Worm (Caenorhabditis elegans) whole organism, young adult: ENCODE results near the gene gei-8.

Experiments used
- B0336.3 ChIP-seq: fragments of 200-800 bp; sonication (Bioruptor generic); IDR thresholded peaks from 2 replicates; pipeline ENCODE4 v1.3.6; 2022; ENCODE audit warnings: missing genetic modification characterization, missing compliant biosample characterization
- C17E4.6 ChIP-seq: fragments of 200-800 bp; sonication (Bioruptor generic); IDR thresholded peaks from 2 replicates; pipeline ENCODE4 v1.3.6; 2022; ENCODE audit warnings: missing genetic modification reagents, missing genetic modification characterization, missing compliant biosample characterization
- F10E7.11 ChIP-seq: sonication (generic microtip); optimal IDR thresholded peaks from 2 replicates; lab custom pipeline; 2017; ENCODE audit warnings: mild to moderate bottlenecking, missing genetic modification characterization, moderate library complexity, missing compliant biosample characterization
- F22D6.2 ChIP-seq: sonication (generic microtip); optimal IDR thresholded peaks from 2 replicates; lab custom pipeline; 2016; ENCODE audit warnings: mild to moderate bottlenecking, missing genetic modification characterization, missing compliant biosample characterization
- F37B4.10 ChIP-seq: fragments of 200-800 bp; sonication (Bioruptor generic); IDR thresholded peaks from 2 replicates; pipeline ENCODE4 v1.3.6; 2022; ENCODE audit warnings: missing genetic modification characterization, missing compliant biosample characterization
- F39B2.1 ChIP-seq: fragments of 200-800 bp; sonication (Bioruptor generic); IDR thresholded peaks from 2 replicates; pipeline ENCODE4 v1.3.6; 2022; ENCODE audit warnings: missing genetic modification reagents, missing genetic modification characterization, missing compliant biosample characterization
- F49E8.2 ChIP-seq: sonication (generic microtip); optimal IDR thresholded peaks from 3 replicates; lab custom pipeline; 2017; ENCODE audit warnings: missing genetic modification characterization, mild to moderate bottlenecking, missing compliant biosample characterization, antibody characterized with exemption, moderate library complexity; ENCODE audit not compliant: insufficient read depth
- F57C9.4 ChIP-seq: sonication (generic microtip); optimal IDR thresholded peaks from 2 replicates; lab custom pipeline; 2017; ENCODE audit warnings: mild to moderate bottlenecking, missing genetic modification characterization, missing compliant biosample characterization
- T26A5.8 ChIP-seq: sonication (generic microtip); optimal IDR thresholded peaks from 2 replicates; lab custom pipeline; 2016; ENCODE audit warnings: missing genetic modification characterization, missing compliant biosample characterization
- Y53F4B.3 ChIP-seq: fragments of 200-800 bp; sonication (Bioruptor generic); IDR thresholded peaks from 2 replicates; pipeline ENCODE4 v1.3.6; 2022; ENCODE audit warnings: missing genetic modification reagents, missing genetic modification characterization, missing compliant biosample characterization
- Y56A3A.18 ChIP-seq: fragments of 200-800 bp; sonication (Bioruptor generic); IDR thresholded peaks from 2 replicates; pipeline ENCODE4 v1.3.6; 2022; ENCODE audit warnings: missing genetic modification reagents, missing genetic modification characterization, missing compliant biosample characterization
- Y95B8A.8 ChIP-seq: fragments of 200-800 bp; sonication (Bioruptor generic); IDR thresholded peaks from 2 replicates; pipeline ENCODE4 v1.3.6; 2022; ENCODE audit warnings: missing genetic modification reagents, missing genetic modification characterization, missing compliant biosample characterization
- ZK185.1 ChIP-seq: sonication (generic microtip); optimal IDR thresholded peaks from 2 replicates; lab custom pipeline; 2016; ENCODE audit warnings: mild to moderate bottlenecking, missing genetic modification characterization, missing compliant biosample characterization; ENCODE audit not compliant: poor library complexity, severe bottlenecking
- ama-1 ChIP-seq, 3 experiments: fragments of 150-350 bp in 1 of 3; sonication (generic microtip) in 2 of 3; optimal IDR thresholded peaks; 2 replicates each; lab custom pipeline; 2014 to 2018; ENCODE audit warnings: missing biosample characterization in 2 of 3, missing genetic modification characterization in 2 of 3, missing genetic modification reagents in 2 of 3
- aptf-2 ChIP-seq: fragments of 200-800 bp; sonication (Bioruptor generic); conservative IDR thresholded peaks from 2 replicates; pipeline ENCODE4 v1.3.6; 2022; ENCODE audit warnings: missing genetic modification reagents, missing genetic modification characterization, missing compliant biosample characterization
- attf-3 ChIP-seq: fragments of 200-800 bp; sonication (Bioruptor generic); conservative IDR thresholded peaks from 2 replicates; pipeline ENCODE4 v1.3.6; 2022; ENCODE audit warnings: missing genetic modification reagents, missing genetic modification characterization, missing compliant biosample characterization
- attf-6 ChIP-seq: fragments of 200-800 bp; sonication (Bioruptor generic); IDR thresholded peaks from 2 replicates; pipeline ENCODE4 v1.3.6; 2022; ENCODE audit warnings: missing genetic modification reagents, missing genetic modification characterization, missing compliant biosample characterization
- bed-1 ChIP-seq: fragments of 200-800 bp; sonication (Bioruptor generic); IDR thresholded peaks from 2 replicates; pipeline ENCODE4 v1.3.6; 2022; ENCODE audit warnings: missing genetic modification reagents, missing genetic modification characterization, missing compliant biosample characterization
- bed-2 ChIP-seq: fragments of 200-800 bp; sonication (Bioruptor generic); IDR thresholded peaks from 2 replicates; pipeline ENCODE4 v1.3.6; 2022; ENCODE audit warnings: missing genetic modification reagents, missing genetic modification characterization, missing compliant biosample characterization
- ceh-27 ChIP-seq: fragments of 200-800 bp; sonication (Bioruptor generic); optimal IDR thresholded peaks from 2 replicates; lab custom pipeline; 2018; ENCODE audit warnings: mild to moderate bottlenecking, missing genetic modification characterization, moderate library complexity, missing compliant biosample characterization
- dox-1 ChIP-seq: fragments of 200-800 bp; sonication (Bioruptor generic); IDR thresholded peaks from 2 replicates; pipeline ENCODE4 v1.3.6; 2022; ENCODE audit warnings: missing genetic modification reagents, missing genetic modification characterization, missing compliant biosample characterization
- egl-18 ChIP-seq: fragments of 200-800 bp; sonication (Bioruptor generic); IDR thresholded peaks from 2 replicates; pipeline ENCODE4 v1.3.6; 2022; ENCODE audit warnings: missing genetic modification reagents, missing genetic modification characterization, missing compliant biosample characterization
- egrh-3 ChIP-seq: fragments of 200-800 bp; sonication (Bioruptor generic); IDR thresholded peaks from 2 replicates; pipeline ENCODE4 v1.3.6; 2022; ENCODE audit warnings: missing genetic modification reagents, missing genetic modification characterization, missing compliant biosample characterization
- ets-4 ChIP-seq: fragments of 200-800 bp; sonication (Bioruptor generic); optimal IDR thresholded peaks from 2 replicates; lab custom pipeline; 2018; ENCODE audit warnings: mild to moderate bottlenecking, missing genetic modification characterization, missing compliant biosample characterization
- him-1 ChIP-seq: sonication (generic microtip); optimal IDR thresholded peaks from 2 replicates; lab custom pipeline; 2016; ENCODE audit warnings: missing genotype, missing genetic modification reagents, missing genetic modification characterization, missing compliant biosample characterization
- let-526 ChIP-seq: fragments of 200-800 bp; sonication (Bioruptor generic); IDR thresholded peaks from 2 replicates; pipeline ENCODE4 v1.3.6; 2022; ENCODE audit warnings: missing genetic modification reagents, missing genetic modification characterization, missing compliant biosample characterization
- let-607 ChIP-seq, 2 experiments: fragments of 200-800 bp in 1 of 2; sonication (Bioruptor generic) in 1 of 2; sonication (generic microtip) in 1 of 2; optimal IDR thresholded peaks; 2 replicates each; lab custom pipeline; 2016 to 2018; ENCODE audit warnings: mild to moderate bottlenecking in 2 of 2, missing compliant biosample characterization in 2 of 2, missing genetic modification characterization in 2 of 2, moderate library complexity in 2 of 2, missing genotype in 1 of 2
- lin-26 ChIP-seq: fragments of 200-800 bp; sonication (Bioruptor generic); IDR thresholded peaks from 2 replicates; pipeline ENCODE4 v1.3.6; 2022; ENCODE audit warnings: missing genetic modification reagents, missing genetic modification characterization, missing compliant biosample characterization
- lin-35 ChIP-seq, 3 experiments: fragments of 150-350 bp in 2 of 3; sonication (generic microtip) in 1 of 3; optimal IDR thresholded peaks; 2 replicates each; lab custom pipeline; 2014 to 2018; ENCODE audit warnings: missing biosample characterization in 3 of 3, missing genetic modification characterization in 3 of 3, missing genetic modification reagents in 3 of 3
- lin-40 ChIP-seq: sonication (generic microtip); optimal IDR thresholded peaks from 2 replicates; lab custom pipeline; 2016; ENCODE audit warnings: missing genetic modification characterization, mild to moderate bottlenecking, missing compliant biosample characterization, missing genotype, missing genetic modification reagents
- lin-54 ChIP-seq: fragments of 200-800 bp; sonication (Bioruptor generic); optimal IDR thresholded peaks from 2 replicates; lab custom pipeline; 2018; ENCODE audit warnings: mild to moderate bottlenecking, missing genetic modification characterization, missing compliant biosample characterization
- lir-1 ChIP-seq: fragments of 200-800 bp; sonication (Bioruptor generic); conservative IDR thresholded peaks from 2 replicates; pipeline ENCODE4 v1.3.6; 2022; ENCODE audit warnings: missing genetic modification reagents, missing genetic modification characterization, missing compliant biosample characterization
- madf-3 ChIP-seq: fragments of 200-800 bp; sonication (Bioruptor generic); IDR thresholded peaks from 2 replicates; pipeline ENCODE4 v1.3.6; 2022; ENCODE audit warnings: missing genetic modification reagents, missing genetic modification characterization, missing compliant biosample characterization
- madf-6 ChIP-seq: fragments of 200-800 bp; sonication (Bioruptor generic); IDR thresholded peaks from 2 replicates; pipeline ENCODE4 v1.3.6; 2022; ENCODE audit warnings: missing genetic modification reagents, missing genetic modification characterization, missing compliant biosample characterization
- madf-8 ChIP-seq: fragments of 200-800 bp; sonication (Bioruptor generic); conservative IDR thresholded peaks from 2 replicates; pipeline ENCODE4 v1.3.6; 2022; ENCODE audit warnings: missing genetic modification reagents, missing genetic modification characterization, missing compliant biosample characterization
- mes-4 ChIP-seq: sonication (generic microtip); optimal IDR thresholded peaks from 2 replicates; lab custom pipeline; 2016; ENCODE audit warnings: missing genotype, missing genetic modification characterization, missing compliant biosample characterization
- nhr-80 ChIP-seq: sonication (generic microtip); optimal IDR thresholded peaks from 2 replicates; lab custom pipeline; 2016; ENCODE audit warnings: missing genetic modification characterization, missing compliant biosample characterization
- pha-4 ChIP-seq: fragments of 150-350 bp; sonication (generic microtip); optimal IDR thresholded peaks from 2 replicates; lab custom pipeline; 2014; ENCODE audit warnings: missing biosample characterization, missing genetic modification reagents, missing genetic modification characterization
- rpc-1 ChIP-seq, 2 experiments: fragments of 150-350 bp in 1 of 2; sonication (generic microtip) in 1 of 2; optimal IDR thresholded peaks; 2 replicates each; lab custom pipeline; 2014 to 2018; ENCODE audit warnings: missing biosample characterization in 1 of 2, missing genetic modification characterization in 1 of 2, missing genetic modification reagents in 1 of 2, missing genotype in 1 of 2
- snpc-3.4 ChIP-seq: sonication (generic microtip); optimal IDR thresholded peaks from 2 replicates; lab custom pipeline; 2017; ENCODE audit warnings: missing genetic modification characterization, mild to moderate bottlenecking, missing compliant biosample characterization, antibody characterized with exemption, moderate library complexity, missing genotype, missing genetic modification reagents
- snpc-4 ChIP-seq, 5 experiments: fragments of 150-350 bp in 1 of 5; sonication (generic microtip) in 4 of 5; optimal IDR thresholded peaks; 2 replicates each; lab custom pipeline; 2014 to 2018; ENCODE audit warnings: missing genetic modification characterization in 5 of 5, missing biosample characterization in 3 of 5, antibody characterized with exemption in 2 of 5, mild to moderate bottlenecking in 2 of 5, missing compliant biosample characterization in 2 of 5, missing genotype in 2 of 5, moderate library complexity in 2 of 5, missing genetic modification reagents in 1 of 5
- sptf-2 ChIP-seq: fragments of 200-800 bp; sonication (Bioruptor generic); optimal IDR thresholded peaks from 2 replicates; lab custom pipeline; 2018; ENCODE audit warnings: mild to moderate bottlenecking, missing genetic modification characterization, missing compliant biosample characterization
- zfh-2 ChIP-seq: fragments of 200-800 bp; sonication (Bioruptor generic); conservative IDR thresholded peaks from 2 replicates; pipeline ENCODE4 v1.3.6; 2022; ENCODE audit warnings: missing genetic modification reagents, missing genetic modification characterization, missing compliant biosample characterization
- ztf-18 ChIP-seq: sonication (generic microtip); optimal IDR thresholded peaks from 2 replicates; lab custom pipeline; 2016; ENCODE audit warnings: missing genotype, mild to moderate bottlenecking, missing genetic modification characterization, missing compliant biosample characterization
- ztf-25 ChIP-seq: fragments of 200-800 bp; sonication (Bioruptor generic); IDR thresholded peaks from 2 replicates; pipeline ENCODE4 v1.3.6; 2022; ENCODE audit warnings: missing genetic modification reagents, missing genetic modification characterization, missing compliant biosample characterization
- ztf-26 ChIP-seq: sonication (generic microtip); optimal IDR thresholded peaks from 2 replicates; lab custom pipeline; 2017; ENCODE audit warnings: missing genetic modification characterization, missing compliant biosample characterization
- ztf-28 ChIP-seq: fragments of 200-800 bp; sonication (Bioruptor generic); IDR thresholded peaks from 2 replicates; pipeline ENCODE4 v1.3.6; 2022; ENCODE audit warnings: missing genetic modification reagents, missing genetic modification characterization, missing compliant biosample characterization

Gene gei-8

DNA sequence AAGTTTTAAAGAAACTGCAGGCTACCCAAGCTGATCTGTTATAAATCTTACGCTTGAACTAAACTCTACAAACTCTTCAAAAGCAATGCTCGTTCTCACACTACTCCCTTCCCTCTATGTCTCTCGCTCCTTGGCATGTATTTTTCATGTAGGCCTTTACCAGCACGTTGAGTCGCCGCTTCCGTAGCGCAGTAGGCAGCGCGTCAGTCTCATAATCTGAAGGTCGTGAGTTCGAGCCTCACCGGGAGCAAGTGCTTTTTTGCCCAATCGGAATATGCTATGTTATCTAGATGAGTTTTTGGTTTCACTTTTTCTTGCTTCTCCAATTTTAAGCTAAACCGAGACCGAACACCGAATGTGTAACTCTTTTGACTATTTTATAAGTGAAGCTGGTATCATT, 14.6 kb downstream of the gei-8 start (continued):
- TF ChIP-seq egl-18 (GFP tag; lab: Robert Waterston, UW) (no peak), lin-35 (GFP tag; optimal IDR thresholded peaks at IDR 0.05; lab: Kevin White, UChicago) (no peak), madf-3 (no peak), F39B2.1 (GFP tag; lab: Robert Waterston, UW) (no peak), bed-1 (GFP tag; lab: Robert Waterston, UW) (0 out of 2 replicates have a peak, but pooled peaks have one; percentile 22), ceh-27 (GFP tag; lab: Kevin White, UChicago) (peak; percentile 59), lin-40 (tag; lab: Kevin White, UChicago) (peak; percentile 34), madf-8 (GFP tag; lab: Robert Waterston, UW) (no peak), dox-1 (GFP tag; lab: Robert Waterston, UW) (peak; percentile 50), aptf-2 (0 out of 2 replicates have a peak, but pooled peaks have one; percentile 33), lin-54 (GFP tag; lab: Kevin White, UChicago) (peak; percentile 31), lir-1 (no peak), Y56A3A.18 (GFP tag; lab: Robert Waterston, UW) (no peak), egrh-3 (no peak), let-607 (tag; optimal IDR thresholded peaks at IDR 0.05; lab: Kevin White, UChicago) (no peak), C17E4.6 (GFP tag; lab: Robert Waterston, UW) (no peak), him-1 (peak; percentile 69), ets-4 (GFP tag; lab: Kevin White, UChicago) (no peak), pha-4 (tag; lab: Kevin White, UChicago) (no peak), sptf-2 (no peak), F22D6.2 (tag; lab: Kevin White, UChicago) (no peak), lin-26 (GFP tag; lab: Robert Waterston, UW) (peak; percentile 80), bed-2 (GFP tag; lab: Robert Waterston, UW) (no peak), F49E8.2 (tag; lab: Kevin White, UChicago) (no peak), snpc-3.4 (tag; lab: Kevin White, UChicago) (peak; percentile 28), ztf-25 (GFP tag; lab: Robert Waterston, UW) (no peak), F37B4.10 (GFP tag; lab: Robert Waterston, UW) (no peak), B0336.3 (GFP tag; lab: Robert Waterston, UW) (no peak), mes-4 (tag; lab: Kevin White, UChicago) (no peak), ama-1 (optimal IDR thresholded peaks at IDR 0.05; lab: Kevin White, UChicago) (no peak), ama-1 (GFP tag; optimal IDR thresholded peaks at IDR 0.05; lab: Kevin White, UChicago) (peak in 1 of 2 experiments; percentile 57), snpc-4 (GFP tag; optimal IDR thresholded peaks at IDR 0.05; lab: Kevin White, UChicago) (no peak), snpc-4 (tag; optimal IDR thresholded peaks at IDR 0.05; lab: Kevin White, UChicago) (peak in 2 of 4 experiments; percentile 38 to 57), rpc-1 (optimal IDR thresholded peaks at IDR 0.05; lab: Kevin White, UChicago) (peak; percentile 71), rpc-1 (tag; optimal IDR thresholded peaks at IDR 0.05; lab: Kevin White, UChicago) (peak; percentile 82), F10E7.11 (no peak), attf-6 (GFP tag; lab: Robert Waterston, UW) (no peak), ztf-28 (GFP tag; lab: Robert Waterston, UW) (peak; percentile 74; the same call in 1 of the 2 replicates), let-526 (GFP tag; lab: Robert Waterston, UW) (peak; percentile 75), zfh-2 (GFP tag; lab: Robert Waterston, UW) (no peak), Y95B8A.8 (GFP tag; lab: Robert Waterston, UW) (no peak), ztf-26 (tag; lab: Kevin White, UChicago) (no peak), Y53F4B.3 (GFP tag; lab: Robert Waterston, UW) (no peak), madf-6 (peak; percentile 33; the same call in 1 of the 2 replicates), ZK185.1 (peak; percentile 70), attf-3 (GFP tag; lab: Robert Waterston, UW) (0 out of 2 replicates have a peak, but pooled peaks have one; percentile 22), nhr-80 (peak; percentile 27), ztf-18 (tag; lab: Kevin White, UChicago) (peak; percentile 53), T26A5.8 (no peak), F57C9.4 (tag; lab: Kevin White, UChicago) (no peak)
